Worm (Caenorhabditis elegans) whole organism, young adult: Measurements from ENCODE around the gene hex-1.

Source experiments
- B0019.2 ChIP-seq: fragments of 200-800 bp; sonication (Bioruptor generic); conservative IDR thresholded peaks from 2 replicates; pipeline ENCODE4 v1.3.6; 2022; ENCODE audit warnings: missing genetic modification reagents, missing genetic modification characterization, missing compliant biosample characterization
- B0035.1 ChIP-seq: sonication (generic microtip); optimal IDR thresholded peaks from 2 replicates; lab custom pipeline; 2016; ENCODE audit warnings: missing genetic modification characterization, mild to moderate bottlenecking, missing compliant biosample characterization, missing genotype, missing genetic modification reagents
- B0261.1 ChIP-seq: sonication (generic microtip); optimal IDR thresholded peaks from 2 replicates; lab custom pipeline; 2016; ENCODE audit warnings: mild to moderate bottlenecking, missing genetic modification characterization, moderate library complexity, missing compliant biosample characterization
- C06A6.2 ChIP-seq: fragments of 200-800 bp; sonication (Bioruptor generic); conservative IDR thresholded peaks from 2 replicates; pipeline ENCODE4 v1.3.6; 2022; ENCODE audit warnings: missing genetic modification characterization, missing compliant biosample characterization
- D2030.7 ChIP-seq: fragments of 200-800 bp; sonication (Bioruptor generic); IDR thresholded peaks from 2 replicates; pipeline ENCODE4 v1.3.6; 2022; ENCODE audit warnings: missing genetic modification reagents, missing genetic modification characterization, missing compliant biosample characterization
- F22D6.2 ChIP-seq: sonication (generic microtip); optimal IDR thresholded peaks from 2 replicates; lab custom pipeline; 2016; ENCODE audit warnings: mild to moderate bottlenecking, missing genetic modification characterization, missing compliant biosample characterization
- F37B4.10 ChIP-seq: fragments of 200-800 bp; sonication (Bioruptor generic); IDR thresholded peaks from 2 replicates; pipeline ENCODE4 v1.3.6; 2022; ENCODE audit warnings: missing genetic modification characterization, missing compliant biosample characterization
- F39B2.1 ChIP-seq: fragments of 200-800 bp; sonication (Bioruptor generic); IDR thresholded peaks from 2 replicates; pipeline ENCODE4 v1.3.6; 2022; ENCODE audit warnings: missing genetic modification reagents, missing genetic modification characterization, missing compliant biosample characterization
- F49E8.2 ChIP-seq: sonication (generic microtip); optimal IDR thresholded peaks from 3 replicates; lab custom pipeline; 2017; ENCODE audit warnings: missing genetic modification characterization, mild to moderate bottlenecking, missing compliant biosample characterization, antibody characterized with exemption, moderate library complexity; ENCODE audit not compliant: insufficient read depth
- F55B11.4 ChIP-seq: sonication (generic microtip); optimal IDR thresholded peaks from 2 replicates; lab custom pipeline; 2016; ENCODE audit warnings: missing compliant biosample characterization, missing genetic modification characterization, borderline replicate concordance; ENCODE audit not compliant: insufficient read depth
- K12H6.12 ChIP-seq: fragments of 200-800 bp; sonication (Bioruptor generic); optimal IDR thresholded peaks from 2 replicates; lab custom pipeline; 2018; ENCODE audit warnings: mild to moderate bottlenecking, missing genetic modification characterization, missing compliant biosample characterization
- Y53G8AR.9 ChIP-seq: fragments of 200-800 bp; sonication (Bioruptor generic); conservative IDR thresholded peaks from 2 replicates; pipeline ENCODE4 v1.3.6; 2022; ENCODE audit warnings: missing genetic modification reagents, missing genetic modification characterization, missing compliant biosample characterization
- Y56A3A.18 ChIP-seq: fragments of 200-800 bp; sonication (Bioruptor generic); IDR thresholded peaks from 2 replicates; pipeline ENCODE4 v1.3.6; 2022; ENCODE audit warnings: missing genetic modification reagents, missing genetic modification characterization, missing compliant biosample characterization
- Y79H2A.3 ChIP-seq: fragments of 200-800 bp; sonication (Bioruptor generic); conservative IDR thresholded peaks from 2 replicates; pipeline ENCODE4 v1.3.6; 2022; ENCODE audit warnings: missing genetic modification reagents, missing genetic modification characterization, missing compliant biosample characterization
- Y95B8A.8 ChIP-seq: fragments of 200-800 bp; sonication (Bioruptor generic); IDR thresholded peaks from 2 replicates; pipeline ENCODE4 v1.3.6; 2022; ENCODE audit warnings: missing genetic modification reagents, missing genetic modification characterization, missing compliant biosample characterization
- akir-1 ChIP-seq: fragments of 200-800 bp; sonication (Bioruptor generic); optimal IDR thresholded peaks from 2 replicates; lab custom pipeline; 2018; ENCODE audit warnings: mild to moderate bottlenecking, missing genetic modification characterization, moderate library complexity, missing compliant biosample characterization
- ama-1 ChIP-seq, 3 experiments: fragments of 150-350 bp in 1 of 3; sonication (generic microtip) in 2 of 3; optimal IDR thresholded peaks; 2 replicates each; lab custom pipeline; 2014 to 2018; ENCODE audit warnings: missing biosample characterization in 2 of 3, missing genetic modification characterization in 2 of 3, missing genetic modification reagents in 2 of 3
- aptf-2 ChIP-seq: fragments of 200-800 bp; sonication (Bioruptor generic); conservative IDR thresholded peaks from 2 replicates; pipeline ENCODE4 v1.3.6; 2022; ENCODE audit warnings: missing genetic modification reagents, missing genetic modification characterization, missing compliant biosample characterization
- aptf-3 ChIP-seq: fragments of 200-800 bp; sonication (Bioruptor generic); IDR thresholded peaks from 2 replicates; pipeline ENCODE4 v1.3.6; 2022; ENCODE audit warnings: missing genetic modification characterization, missing compliant biosample characterization
- ccch-3 ChIP-seq: fragments of 200-800 bp; sonication (Bioruptor generic); optimal IDR thresholded peaks from 2 replicates; lab custom pipeline; 2018; ENCODE audit warnings: mild to moderate bottlenecking, missing genetic modification characterization, missing compliant biosample characterization
- ceh-27 ChIP-seq: fragments of 200-800 bp; sonication (Bioruptor generic); optimal IDR thresholded peaks from 2 replicates; lab custom pipeline; 2018; ENCODE audit warnings: mild to moderate bottlenecking, missing genetic modification characterization, moderate library complexity, missing compliant biosample characterization
- ceh-58 ChIP-seq: fragments of 200-800 bp; sonication (Bioruptor generic); IDR thresholded peaks from 2 replicates; pipeline ENCODE4 v1.3.6; 2022; ENCODE audit warnings: missing genetic modification characterization, missing compliant biosample characterization
- ceh-79 ChIP-seq: sonication (generic microtip); optimal IDR thresholded peaks from 2 replicates; lab custom pipeline; 2017; ENCODE audit warnings: mild to moderate bottlenecking, missing genetic modification characterization, missing compliant biosample characterization
- dox-1 ChIP-seq: fragments of 200-800 bp; sonication (Bioruptor generic); IDR thresholded peaks from 2 replicates; pipeline ENCODE4 v1.3.6; 2022; ENCODE audit warnings: missing genetic modification reagents, missing genetic modification characterization, missing compliant biosample characterization
- dpff-1 ChIP-seq: sonication (generic microtip); optimal IDR thresholded peaks from 2 replicates; lab custom pipeline; 2017; ENCODE audit warnings: mild to moderate bottlenecking, missing genetic modification characterization, missing compliant biosample characterization
- egrh-3 ChIP-seq: fragments of 200-800 bp; sonication (Bioruptor generic); IDR thresholded peaks from 2 replicates; pipeline ENCODE4 v1.3.6; 2022; ENCODE audit warnings: missing genetic modification reagents, missing genetic modification characterization, missing compliant biosample characterization
- him-1 ChIP-seq: sonication (generic microtip); optimal IDR thresholded peaks from 2 replicates; lab custom pipeline; 2016; ENCODE audit warnings: missing genotype, missing genetic modification reagents, missing genetic modification characterization, missing compliant biosample characterization
- hlh-12 ChIP-seq: sonication (generic microtip); optimal IDR thresholded peaks from 2 replicates; lab custom pipeline; 2016; ENCODE audit warnings: missing genetic modification characterization, missing compliant biosample characterization
- hlh-26 ChIP-seq: fragments of 200-800 bp; sonication (Bioruptor generic); conservative IDR thresholded peaks from 2 replicates; pipeline ENCODE4 v1.3.6; 2022; ENCODE audit warnings: missing genetic modification reagents, missing genetic modification characterization, missing compliant biosample characterization
- hrde-1 ChIP-seq: sonication (generic microtip); optimal IDR thresholded peaks from 2 replicates; lab custom pipeline; 2016; ENCODE audit warnings: missing genetic modification characterization, mild to moderate bottlenecking, missing compliant biosample characterization, moderate library complexity, missing genotype, missing genetic modification reagents, borderline replicate concordance
- lag-1 ChIP-seq: fragments of 200-800 bp; sonication (Bioruptor generic); IDR thresholded peaks from 2 replicates; pipeline ENCODE4 v1.3.6; 2022; ENCODE audit warnings: missing genetic modification reagents, missing genetic modification characterization, missing compliant biosample characterization
- lin-35 ChIP-seq, 3 experiments: fragments of 150-350 bp in 2 of 3; sonication (generic microtip) in 1 of 3; optimal IDR thresholded peaks; 2 replicates each; lab custom pipeline; 2014 to 2018; ENCODE audit warnings: missing biosample characterization in 3 of 3, missing genetic modification characterization in 3 of 3, missing genetic modification reagents in 3 of 3
- lin-54 ChIP-seq: fragments of 200-800 bp; sonication (Bioruptor generic); optimal IDR thresholded peaks from 2 replicates; lab custom pipeline; 2018; ENCODE audit warnings: mild to moderate bottlenecking, missing genetic modification characterization, missing compliant biosample characterization
- lir-1 ChIP-seq: fragments of 200-800 bp; sonication (Bioruptor generic); conservative IDR thresholded peaks from 2 replicates; pipeline ENCODE4 v1.3.6; 2022; ENCODE audit warnings: missing genetic modification reagents, missing genetic modification characterization, missing compliant biosample characterization
- madf-10 ChIP-seq: sonication (generic microtip); optimal IDR thresholded peaks from 2 replicates; lab custom pipeline; 2016; ENCODE audit warnings: mild to moderate bottlenecking, missing genetic modification characterization, missing compliant biosample characterization
- mcd-1 ChIP-seq: fragments of 200-800 bp; sonication (Bioruptor generic); IDR thresholded peaks from 2 replicates; pipeline ENCODE4 v1.3.6; 2022; ENCODE audit warnings: missing genetic modification reagents, missing genetic modification characterization, missing compliant biosample characterization
- nfya-1 ChIP-seq: sonication (generic microtip); optimal IDR thresholded peaks from 2 replicates; lab custom pipeline; 2017; ENCODE audit warnings: antibody characterized with exemption, missing compliant biosample characterization, missing genetic modification characterization, borderline replicate concordance; ENCODE audit not compliant: insufficient read depth
- nfyb-1 ChIP-seq: fragments of 200-800 bp; sonication (Bioruptor generic); IDR thresholded peaks from 2 replicates; pipeline ENCODE4 v1.3.6; 2022; ENCODE audit warnings: missing genetic modification reagents, missing genetic modification characterization, missing compliant biosample characterization
- nhr-27 ChIP-seq: fragments of 200-800 bp; sonication (Bioruptor generic); optimal IDR thresholded peaks from 2 replicates; lab custom pipeline; 2018; ENCODE audit warnings: mild to moderate bottlenecking, missing genetic modification characterization, moderate library complexity, missing compliant biosample characterization
- pha-4 ChIP-seq: fragments of 150-350 bp; sonication (generic microtip); optimal IDR thresholded peaks from 2 replicates; lab custom pipeline; 2014; ENCODE audit warnings: missing biosample characterization, missing genetic modification reagents, missing genetic modification characterization
- repo-1 ChIP-seq: sonication (generic microtip); optimal IDR thresholded peaks from 2 replicates; lab custom pipeline; 2017; ENCODE audit warnings: mild to moderate bottlenecking, missing genetic modification characterization, missing compliant biosample characterization
- sea-2 ChIP-seq: fragments of 200-800 bp; sonication (Bioruptor generic); IDR thresholded peaks from 2 replicates; pipeline ENCODE4 v1.3.6; 2022; ENCODE audit warnings: missing genetic modification characterization, missing compliant biosample characterization
- snpc-3.4 ChIP-seq: sonication (generic microtip); optimal IDR thresholded peaks from 2 replicates; lab custom pipeline; 2017; ENCODE audit warnings: missing genetic modification characterization, mild to moderate bottlenecking, missing compliant biosample characterization, antibody characterized with exemption, moderate library complexity, missing genotype, missing genetic modification reagents
- snpc-4 ChIP-seq, 5 experiments: fragments of 150-350 bp in 1 of 5; sonication (generic microtip) in 4 of 5; optimal IDR thresholded peaks; 2 replicates each; lab custom pipeline; 2014 to 2018; ENCODE audit warnings: missing genetic modification characterization in 5 of 5, missing biosample characterization in 3 of 5, antibody characterized with exemption in 2 of 5, mild to moderate bottlenecking in 2 of 5, missing compliant biosample characterization in 2 of 5, missing genotype in 2 of 5, moderate library complexity in 2 of 5, missing genetic modification reagents in 1 of 5
- tlf-1 ChIP-seq: fragments of 200-800 bp; sonication (Bioruptor generic); optimal IDR thresholded peaks from 2 replicates; lab custom pipeline; 2018; ENCODE audit warnings: mild to moderate bottlenecking, missing genetic modification characterization, missing compliant biosample characterization
- unc-130 ChIP-seq: sonication (generic microtip); optimal IDR thresholded peaks from 2 replicates; lab custom pipeline; 2016; ENCODE audit warnings: missing genetic modification reagents, missing genetic modification characterization, missing compliant biosample characterization
- ztf-22 ChIP-seq: fragments of 200-800 bp; sonication (Bioruptor generic); optimal IDR thresholded peaks from 2 replicates; lab custom pipeline; 2018; ENCODE audit warnings: mild to moderate bottlenecking, missing genetic modification characterization, moderate library complexity, missing compliant biosample characterization
- ztf-25 ChIP-seq: fragments of 200-800 bp; sonication (Bioruptor generic); IDR thresholded peaks from 2 replicates; pipeline ENCODE4 v1.3.6; 2022; ENCODE audit warnings: missing genetic modification reagents, missing genetic modification characterization, missing compliant biosample characterization

Gene hex-1

DNA sequence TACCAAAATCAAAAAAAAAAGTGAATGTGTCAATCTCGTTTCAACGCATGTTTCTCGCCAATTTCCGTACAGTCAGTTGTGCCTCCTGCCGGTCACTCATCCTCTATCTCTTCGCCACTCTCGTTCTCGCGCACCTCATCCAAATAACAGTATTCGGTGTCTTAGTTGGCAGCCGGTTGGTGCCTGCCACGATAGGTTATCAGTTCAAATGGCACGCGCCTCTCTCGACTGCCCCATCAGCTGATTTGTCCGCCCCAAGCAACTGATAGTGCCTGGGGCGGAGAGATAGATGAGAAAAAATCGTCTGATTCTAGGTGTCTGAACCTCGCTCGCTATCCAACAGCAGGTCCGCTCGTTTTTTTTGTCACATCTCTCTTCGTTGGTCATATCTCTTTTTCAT, 5.8 kb upstream of the hex-1 start (continued):
- TF ChIP-seq F49E8.2 = no peak
- TF ChIP-seq B0261.1 (tag; lab: Kevin White, UChicago) = no peak
- no peak for TF ChIP-seq ccch-3 (GFP tag; lab: Kevin White, UChicago)
- no peak for TF ChIP-seq nfya-1
- TF ChIP-seq F22D6.2 (tag; lab: Kevin White, UChicago) = no peak
- no peak for TF ChIP-seq snpc-3.4 (tag; lab: Kevin White, UChicago)
- TF ChIP-seq ztf-25 (GFP tag; lab: Robert Waterston, UW) = no peak
- TF ChIP-seq Y95B8A.8 (GFP tag; lab: Robert Waterston, UW) = no peak
- no peak for TF ChIP-seq sea-2 (GFP tag; lab: Robert Waterston, UW)
- TF ChIP-seq repo-1 (tag; lab: Kevin White, UChicago) = no peak
- TF ChIP-seq F39B2.1 (GFP tag; lab: Robert Waterston, UW) = no peak
- TF ChIP-seq akir-1 = no peak
- TF ChIP-seq ceh-27 (GFP tag; lab: Kevin White, UChicago) = no peak
- TF ChIP-seq F55B11.4 (tag; lab: Kevin White, UChicago) = no peak
- no peak for TF ChIP-seq D2030.7 (GFP tag; lab: Robert Waterston, UW)
- TF ChIP-seq hrde-1 (tag; lab: Kevin White, UChicago) = no peak
- no peak; the same call in 1 of the 2 replicates for TF ChIP-seq C06A6.2 (GFP tag; lab: Robert Waterston, UW)
- TF ChIP-seq B0035.1 (tag; lab: Kevin White, UChicago) = no peak
- no peak for TF ChIP-seq B0019.2
- no peak for TF ChIP-seq ama-1 (optimal IDR thresholded peaks at IDR 0.05; lab: Kevin White, UChicago)
- TF ChIP-seq ama-1 (GFP tag; optimal IDR thresholded peaks at IDR 0.05; lab: Kevin White, UChicago) = no peak
- no peak for TF ChIP-seq dpff-1 (tag; lab: Kevin White, UChicago)
- TF ChIP-seq nfyb-1 (GFP tag; lab: Robert Waterston, UW) = peak; percentile 51; the same call in 1 of the 2 replicates
- no peak for TF ChIP-seq aptf-3
- no peak for TF ChIP-seq ceh-58
- no peak for TF ChIP-seq lag-1 (GFP tag; lab: Robert Waterston, UW)
- no peak for TF ChIP-seq nhr-27 (tag; lab: Kevin White, UChicago)
- no peak for TF ChIP-seq lin-35 (GFP tag; optimal IDR thresholded peaks at IDR 0.05; lab: Kevin White, UChicago)
- no peak for TF ChIP-seq snpc-4 (GFP tag; optimal IDR thresholded peaks at IDR 0.05; lab: Kevin White, UChicago)
- no peak for TF ChIP-seq snpc-4 (tag; optimal IDR thresholded peaks at IDR 0.05; lab: Kevin White, UChicago)
- TF ChIP-seq him-1 (tag; lab: Kevin White, UChicago) = no peak
- TF ChIP-seq hlh-26 (GFP tag; lab: Robert Waterston, UW) = no peak
- no peak for TF ChIP-seq lir-1
- no peak for TF ChIP-seq F37B4.10 (GFP tag; lab: Robert Waterston, UW)
- TF ChIP-seq Y53G8AR.9 (GFP tag; lab: Robert Waterston, UW) = no peak
- no peak for TF ChIP-seq tlf-1
- TF ChIP-seq mcd-1 = no peak
- no peak for TF ChIP-seq hlh-12 (tag; lab: Kevin White, UChicago)
- no peak for TF ChIP-seq egrh-3 (GFP tag; lab: Robert Waterston, UW)
- no peak for TF ChIP-seq pha-4
- no peak for TF ChIP-seq Y56A3A.18 (GFP tag; lab: Robert Waterston, UW)
- no peak for TF ChIP-seq aptf-2 (GFP tag; lab: Robert Waterston, UW)
- no peak for TF ChIP-seq madf-10
- TF ChIP-seq lin-54 (GFP tag; lab: Kevin White, UChicago) = no peak
- no peak for TF ChIP-seq K12H6.12 (tag; lab: Kevin White, UChicago)
- peak; percentile 60 for TF ChIP-seq ztf-22 (GFP tag; lab: Kevin White, UChicago)
- TF ChIP-seq ceh-79 (tag; lab: Kevin White, UChicago) = no peak
- no peak for TF ChIP-seq Y79H2A.3
- peak; percentile 75 for TF ChIP-seq dox-1 (GFP tag; lab: Robert Waterston, UW)
- TF ChIP-seq unc-130 = no peak
